Fruit fly (Drosophila melanogaster) whole organism, embryonic: Measurements from ENCODE around the gene CG15201.
A peak's percentile ranks its signal among the peaks of the same experiment; 100 is the strongest.

Experiments used
- B-H2 ChIP-seq: fragments of 200-800 bp; sonication (Bioruptor generic); optimal IDR thresholded peaks from 2 replicates; lab custom pipeline; 2018; ENCODE audit warnings: missing biosample characterization, mild to moderate bottlenecking, missing genetic modification characterization
- CG11456 ChIP-seq: fragments of 200-800 bp; sonication (Bioruptor generic); IDR thresholded peaks from 3 replicates; pipeline ENCODE4 v1.3.6; 2022; ENCODE audit warnings: missing biosample characterization, missing genetic modification characterization
- CG12659 ChIP-seq: fragments of 200-800 bp; sonication (Bioruptor generic); optimal IDR thresholded peaks from 3 replicates; lab custom pipeline; 2017; ENCODE audit warnings: mild to moderate bottlenecking, missing biosample characterization, missing genetic modification reagents, missing genetic modification characterization
- CG12769 ChIP-seq: fragments of 200-800 bp; sonication (Bioruptor generic); optimal IDR thresholded peaks from 2 replicates; lab custom pipeline; 2019; ENCODE audit warnings: missing biosample characterization, mild to moderate bottlenecking, missing genetic modification characterization, moderate library complexity
- CG13775 ChIP-seq: fragments of 200-800 bp; sonication (Bioruptor generic); optimal IDR thresholded peaks from 3 replicates; lab custom pipeline; 2017; ENCODE audit warnings: missing biosample characterization, mild to moderate bottlenecking, missing genetic modification characterization
- CG14860 ChIP-seq: fragments of 200-800 bp; sonication (Bioruptor generic); IDR thresholded peaks from 3 replicates; pipeline ENCODE4 v1.3.6; 2022; ENCODE audit warnings: missing biosample characterization, missing genetic modification characterization; ENCODE audit not compliant: partially characterized antibody
- CG15011 ChIP-seq: fragments of 200-800 bp; sonication (Bioruptor generic); optimal IDR thresholded peaks from 3 replicates; lab custom pipeline; 2018; ENCODE audit warnings: missing biosample characterization, mild to moderate bottlenecking, missing genetic modification characterization
- CG1602 ChIP-seq: fragments of 200-800 bp; sonication (Bioruptor generic); optimal IDR thresholded peaks from 3 replicates; lab custom pipeline; 2016; ENCODE audit warnings: missing biosample characterization, missing genetic modification characterization
- CG16813 ChIP-seq: fragments of 200-800 bp; sonication (Bioruptor generic); IDR thresholded peaks from 3 replicates; pipeline ENCODE4 v1.3.6; 2022; ENCODE audit warnings: missing biosample characterization, missing genetic modification characterization; ENCODE audit not compliant: partially characterized antibody
- CG17186 ChIP-seq: fragments of 200-800 bp; sonication (Bioruptor generic); optimal IDR thresholded peaks from 3 replicates; lab custom pipeline; 2017; ENCODE audit warnings: missing biosample characterization, missing genetic modification reagents, missing genetic modification characterization
- CG2199 ChIP-seq: fragments of 200-800 bp; sonication (Bioruptor generic); IDR thresholded peaks from 3 replicates; pipeline ENCODE4 v1.3.6; 2022; ENCODE audit warnings: missing biosample characterization, missing genetic modification characterization
- CG2875 ChIP-seq: fragments of 200-800 bp; sonication (Bioruptor generic); optimal IDR thresholded peaks from 2 replicates; lab custom pipeline; 2017; ENCODE audit warnings: missing biosample characterization, mild to moderate bottlenecking, missing genetic modification characterization, missing genetic modification reagents
- CG7839 ChIP-seq: fragments of 200-800 bp; sonication (Bioruptor generic); optimal IDR thresholded peaks from 3 replicates; lab custom pipeline; 2018; ENCODE audit warnings: missing biosample characterization, mild to moderate bottlenecking, missing genetic modification characterization, moderate library complexity
- CG9609 ChIP-seq: fragments of 200-800 bp; sonication (Bioruptor generic); optimal IDR thresholded peaks from 3 replicates; lab custom pipeline; 2016; ENCODE audit warnings: missing biosample characterization, missing genetic modification characterization
- CG9932 ChIP-seq: fragments of 200-800 bp; sonication (Bioruptor generic); IDR thresholded peaks from 2 replicates; pipeline ENCODE4 v1.3.6; 2022; ENCODE audit warnings: missing biosample characterization, missing genetic modification characterization
- CoRest ChIP-seq: fragments of 200-800 bp; sonication (Bioruptor generic); optimal IDR thresholded peaks from 3 replicates; lab custom pipeline; 2018; ENCODE audit warnings: missing biosample characterization, mild to moderate bottlenecking, missing genetic modification characterization, moderate library complexity
- Doc3 ChIP-seq: fragments of 200-800 bp; sonication (Bioruptor generic); IDR thresholded peaks from 3 replicates; pipeline ENCODE4 v1.3.6; 2022; ENCODE audit warnings: missing biosample characterization, missing genetic modification characterization; ENCODE audit not compliant: partially characterized antibody
- HHEX ChIP-seq: fragments of 200-800 bp; sonication (Bioruptor generic); optimal IDR thresholded peaks from 3 replicates; lab custom pipeline; 2017; ENCODE audit warnings: missing biosample characterization, mild to moderate bottlenecking, missing genetic modification characterization, missing genetic modification reagents
- HLH4C ChIP-seq: fragments of 200-800 bp; sonication (Bioruptor generic); IDR thresholded peaks from 3 replicates; pipeline ENCODE4 v1.3.6; 2022; ENCODE audit warnings: missing biosample characterization, missing genetic modification characterization; ENCODE audit not compliant: partially characterized antibody
- HLHmδ ChIP-seq: fragments of 200-800 bp; sonication (Bioruptor generic); optimal IDR thresholded peaks from 2 replicates; lab custom pipeline; 2018; ENCODE audit warnings: missing biosample characterization, mild to moderate bottlenecking, missing genetic modification characterization, moderate library complexity
- Hand ChIP-seq: fragments of 200-800 bp; sonication (Bioruptor generic); optimal IDR thresholded peaks from 2 replicates; lab custom pipeline; 2017; ENCODE audit warnings: mild to moderate bottlenecking, missing biosample characterization, missing genetic modification reagents, missing genetic modification characterization
- MESR4 ChIP-seq: fragments of 200-800 bp; sonication (Bioruptor generic); optimal IDR thresholded peaks from 2 replicates; lab custom pipeline; 2018; ENCODE audit warnings: missing biosample characterization, mild to moderate bottlenecking, missing genetic modification characterization, moderate library complexity
- Med ChIP-seq: fragments of 200-800 bp; sonication (Bioruptor generic); peaks from one replicate; lab custom pipeline; 2016; ENCODE audit warnings: missing biosample characterization, missing genetic modification characterization, mild to moderate bottlenecking, inconsistent platforms, moderate library complexity
- Rfx ChIP-seq: fragments of 200-800 bp; sonication (Bioruptor generic); IDR thresholded peaks from 2 replicates; pipeline ENCODE4 v1.3.6; 2022; ENCODE audit warnings: missing biosample characterization, missing genetic modification characterization
- Sry-δ ChIP-seq: fragments of 200-800 bp; sonication (Bioruptor generic); optimal IDR thresholded peaks from 2 replicates; lab custom pipeline; 2016; ENCODE audit warnings: missing biosample characterization, missing genetic modification characterization
- Taf1 ChIP-seq: fragments of 200-800 bp; sonication (Bioruptor generic); IDR thresholded peaks from 2 replicates; pipeline ENCODE4 v1.3.6; 2022; ENCODE audit warnings: missing biosample characterization, missing genetic modification characterization
- ash1 ChIP-seq: fragments of 200-800 bp; sonication (Bioruptor generic); optimal IDR thresholded peaks from 2 replicates; lab custom pipeline; 2018; ENCODE audit warnings: missing biosample characterization, mild to moderate bottlenecking, missing genetic modification characterization
- btn ChIP-seq: fragments of 200-800 bp; sonication (Bioruptor generic); optimal IDR thresholded peaks from 2 replicates; lab custom pipeline; 2016; ENCODE audit warnings: missing biosample characterization, missing genetic modification characterization
- chinmo ChIP-seq: fragments of 200-800 bp; sonication (Bioruptor generic); IDR thresholded peaks from 4 replicates; pipeline ENCODE4 v1.3.6; 2022; ENCODE audit warnings: missing biosample characterization, missing genetic modification characterization; ENCODE audit not compliant: partially characterized antibody
- crol ChIP-seq: fragments of 200-800 bp; sonication (Bioruptor generic); IDR thresholded peaks from 2 replicates; pipeline ENCODE4 v1.3.6; 2022; ENCODE audit warnings: missing biosample characterization, missing genetic modification characterization
- gcm ChIP-seq: fragments of 200-800 bp; sonication (Bioruptor generic); optimal IDR thresholded peaks from 2 replicates; lab custom pipeline; 2019; ENCODE audit warnings: missing biosample characterization, mild to moderate bottlenecking, missing genetic modification characterization, moderate library complexity
- grau ChIP-seq: fragments of 200-800 bp; optimal IDR thresholded peaks from 3 replicates; lab custom pipeline; 2019; ENCODE audit warnings: missing biosample characterization, mild to moderate bottlenecking, missing genetic modification characterization, moderate library complexity
- gt ChIP-seq: fragments of 200-800 bp; sonication (Bioruptor generic); IDR thresholded peaks from 2 replicates; pipeline ENCODE4 v1.3.6; 2022; ENCODE audit warnings: missing biosample characterization, missing genetic modification characterization
- hbn ChIP-seq: fragments of 200-800 bp; sonication (Bioruptor generic); IDR thresholded peaks from 2 replicates; pipeline ENCODE4 v1.3.6; 2022; ENCODE audit warnings: missing biosample characterization, missing genetic modification characterization; ENCODE audit not compliant: partially characterized antibody
- kah ChIP-seq: fragments of 200-800 bp; sonication (Bioruptor generic); optimal IDR thresholded peaks from 2 replicates; lab custom pipeline; 2018; ENCODE audit warnings: missing biosample characterization, mild to moderate bottlenecking, missing genetic modification characterization
- nerfin-2 ChIP-seq: fragments of 200-800 bp; sonication (Bioruptor generic); IDR thresholded peaks from 2 replicates; pipeline ENCODE4 v1.3.6; 2022; ENCODE audit warnings: missing biosample characterization, missing genetic modification characterization; ENCODE audit not compliant: partially characterized antibody
- nom ChIP-seq: fragments of 200-800 bp; sonication (Bioruptor generic); optimal IDR thresholded peaks from 2 replicates; lab custom pipeline; 2017; ENCODE audit warnings: missing biosample characterization, missing genetic modification characterization, mild to moderate bottlenecking, moderate library complexity, missing genetic modification reagents
- p53 ChIP-seq: fragments of 200-800 bp; sonication (Bioruptor generic); optimal IDR thresholded peaks from 2 replicates; lab custom pipeline; 2016; ENCODE audit warnings: missing biosample characterization, missing genetic modification characterization
- pum ChIP-seq: fragments of 200-800 bp; sonication (Bioruptor generic); optimal IDR thresholded peaks from 2 replicates; lab custom pipeline; 2016; ENCODE audit warnings: missing biosample characterization, missing genetic modification characterization
- sens ChIP-seq: fragments of 200-800 bp; sonication (Bioruptor generic); peaks from one replicate; lab custom pipeline; 2016; ENCODE audit warnings: missing biosample characterization, missing genetic modification characterization
- sna ChIP-seq: fragments of 200-800 bp; sonication (Bioruptor generic); IDR thresholded peaks from 2 replicates; pipeline ENCODE4 v1.3.6; 2022; ENCODE audit warnings: missing biosample characterization, missing genetic modification characterization; ENCODE audit not compliant: partially characterized antibody
- stwl ChIP-seq: fragments of 200-800 bp; sonication (Bioruptor generic); optimal IDR thresholded peaks from 3 replicates; lab custom pipeline; 2018; ENCODE audit warnings: missing biosample characterization, mild to moderate bottlenecking, missing genetic modification characterization, moderate library complexity
- unc-4 ChIP-seq: fragments of 200-800 bp; sonication (Bioruptor generic); IDR thresholded peaks from 2 replicates; pipeline ENCODE4 v1.3.6; 2022; ENCODE audit warnings: missing biosample characterization, missing genetic modification characterization; ENCODE audit not compliant: partially characterized antibody
- vnd ChIP-seq: fragments of 200-800 bp; sonication (Bioruptor generic); IDR thresholded peaks from 3 replicates; pipeline ENCODE4 v1.3.6; 2022; ENCODE audit warnings: missing biosample characterization, missing genetic modification characterization; ENCODE audit not compliant: partially characterized antibody
- zen2 ChIP-seq: fragments of 200-800 bp; sonication (Bioruptor generic); IDR thresholded peaks from 3 replicates; pipeline ENCODE4 v1.3.6; 2022; ENCODE audit warnings: missing biosample characterization, missing genetic modification characterization; ENCODE audit not compliant: partially characterized antibody
- zfh1 ChIP-seq: fragments of 200-800 bp; sonication (Bioruptor generic); IDR thresholded peaks from 3 replicates; pipeline ENCODE4 v1.3.6; 2022; ENCODE audit warnings: missing biosample characterization, missing genetic modification characterization
- zfh2 ChIP-seq: fragments of 200-800 bp; sonication (Bioruptor generic); optimal IDR thresholded peaks from 2 replicates; lab custom pipeline; 2016; ENCODE audit warnings: missing biosample characterization, missing genetic modification characterization

CG15201 gene

DNA sequence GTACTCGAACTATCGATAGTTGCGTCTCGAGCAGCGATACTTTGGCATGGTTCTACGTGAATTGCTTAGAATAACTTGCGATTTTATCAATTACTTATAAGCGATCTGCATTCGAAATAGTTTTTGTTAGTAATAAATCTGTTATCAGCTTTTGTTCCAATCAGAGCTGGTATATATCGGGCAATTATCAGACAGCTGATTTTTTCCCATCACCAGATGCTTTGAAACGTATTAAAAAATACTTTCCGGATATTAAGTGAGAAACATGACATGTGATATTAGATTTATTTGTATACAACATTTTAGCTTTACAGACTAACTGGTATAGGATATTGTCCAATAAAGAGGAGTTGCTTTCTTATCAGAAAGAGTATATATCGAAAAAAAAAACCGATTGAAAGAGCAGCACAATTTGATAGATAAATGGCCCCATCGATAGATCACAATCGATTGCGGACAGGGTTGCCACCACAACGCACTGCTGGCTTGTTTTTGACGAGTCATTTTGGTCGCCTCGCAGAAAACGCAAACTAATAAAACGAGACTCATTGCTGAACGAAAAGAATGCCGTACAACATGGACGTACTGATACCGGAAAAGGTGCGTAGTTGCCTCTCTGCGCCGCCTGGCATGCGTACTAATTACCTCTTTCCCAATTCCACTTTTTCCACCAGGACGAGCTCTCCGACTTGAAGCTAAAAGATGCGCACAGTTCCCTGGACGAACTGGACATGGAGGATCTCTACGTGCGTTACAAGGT is 19.0 kb upstream of the CG15201 start, which contains the start of gene Rpt3 (continued):
- TF ChIP-seq zen2 (peak; percentile 68; the same call in 1 of the 3 replicates), HLH4C (GFP tag; lab: Robert Waterston, UW) (peak; percentile 75), CoRest (tag; lab: Kevin White, UChicago) (peak; percentile 6), CG7839 (no peak), Hand (GFP tag; lab: Kevin White, UChicago) (no peak), kah (no peak), sens (peak; percentile 83), CG13775 (peak; percentile 14), Rfx (GFP tag; lab: Robert Waterston, UW) (peak; percentile 7; the same call in 1 of the 2 replicates), unc-4 (GFP tag; lab: Robert Waterston, UW) (peak; percentile 76), vnd (GFP tag; lab: Robert Waterston, UW) (peak; percentile 77; the same call in 2 of the 3 replicates), Med (GFP tag; lab: Kevin White, UChicago) (peak; percentile 76), crol (GFP tag; lab: Robert Waterston, UW) (no peak), gt (GFP tag; lab: Robert Waterston, UW) (no peak), Sry-δ (GFP tag; lab: Kevin White, UChicago) (peak; percentile 90), CG17186 (GFP tag; lab: Kevin White, UChicago) (peak; percentile 49), CG16813 (GFP tag; lab: Robert Waterston, UW) (peak; percentile 85), zfh2 (GFP tag; lab: Kevin White, UChicago) (no peak), Taf1 (GFP tag; lab: Robert Waterston, UW) (no peak), MESR4 (GFP tag; lab: Kevin White, UChicago) (peak; percentile 78), p53 (GFP tag; lab: Kevin White, UChicago) (no peak), hbn (GFP tag; lab: Robert Waterston, UW) (peak; percentile 63), CG12659 (GFP tag; lab: Kevin White, UChicago) (peak; percentile 44), CG1602 (GFP tag; lab: Kevin White, UChicago) (no peak), CG9932 (GFP tag; lab: Robert Waterston, UW) (0 out of 2 replicates have a peak, but pooled peaks have one; percentile 18), CG14860 (peak; percentile 82; the same call in 2 of the 3 replicates), stwl (tag; lab: Kevin White, UChicago) (peak; percentile 53), sna (GFP tag; lab: Robert Waterston, UW) (peak; percentile 77)

dm6 chrX:11128828-11129227 is 15.1 kb upstream of the CG15201 start, which contains the start of gene SrpRalpha:
TSS of gene SrpRalpha (minus strand) at chrX:11129087.
- TF ChIP-seq CG11456 (GFP tag; lab: Robert Waterston, UW) (no peak), CG2199 (GFP tag; lab: Robert Waterston, UW) (no peak), nom (GFP tag; lab: Kevin White, UChicago) (peak; percentile 14), CG2875 (GFP tag; lab: Kevin White, UChicago) (no peak), CG15011 (GFP tag; lab: Kevin White, UChicago) (no peak), crol (GFP tag; lab: Robert Waterston, UW) (no peak), nerfin-2 (GFP tag; lab: Robert Waterston, UW) (peak; percentile 29; the same call in 1 of the 2 replicates), grau (no peak), CG7839 (no peak), sens (peak; percentile 60), btn (GFP tag; lab: Kevin White, UChicago) (no peak), HHEX (GFP tag; lab: Kevin White, UChicago) (no peak), ash1 (GFP tag; lab: Kevin White, UChicago) (no peak), pum (GFP tag; lab: Kevin White, UChicago) (no peak), Doc3 (GFP tag; lab: Robert Waterston, UW) (no peak), chinmo (peak; percentile 74; the same call in 1 of the 4 replicates), gcm (no peak), HLHmδ (GFP tag; lab: Kevin White, UChicago) (no peak), CG12769 (tag; lab: Kevin White, UChicago) (no peak), B-H2 (GFP tag; lab: Kevin White, UChicago) (no peak), CG9609 (GFP tag; lab: Kevin White, UChicago) (no peak), zfh1 (no peak)
